Fruit fly (Drosophila melanogaster): ENCODE measurements around the gene Flad2.

Gene Flad2

dm6 chr2L:13387255-13387654, 25.1 kb upstream of the Flad2 start, which contains the start of the genes Ing5 and CG7099:
Ing5 (minus strand) TSS chr2L:13387312.
CG7099 (plus strand) TSS chr2L:13387571.
- TF ChIP-seq croc (GFP tag; conservative IDR thresholded peaks at IDR 0.05): peak; percentile 94
- peak; percentile 88 for TF ChIP-seq dati (GFP tag; IDR thresholded peaks at IDR 0.05)
- peak; percentile 94 for TF ChIP-seq CG18619 (GFP tag; optimal IDR thresholded peaks at IDR 0.05)
- TF ChIP-seq CG7372 (GFP tag; IDR thresholded peaks at IDR 0.05): peak; percentile 96
- TF ChIP-seq Sry-β (GFP tag; optimal IDR thresholded peaks at IDR 0.05): peak; percentile 67
- peak; percentile 89 for TF ChIP-seq CG17186 (GFP tag; optimal IDR thresholded peaks at IDR 0.05)
- peak; percentile 85 for TF ChIP-seq CG15011 (GFP tag; optimal IDR thresholded peaks at IDR 0.05)
- peak; percentile 78 for TF ChIP-seq knrl (GFP tag; IDR thresholded peaks at IDR 0.05; ENCODE audit: partially characterized antibody)
- TF ChIP-seq CG17385 (GFP tag; optimal IDR thresholded peaks at IDR 0.05): peak; percentile 88
- peak; percentile 90 for TF ChIP-seq CG12744 (GFP tag; optimal IDR thresholded peaks at IDR 0.05)
- peak; percentile 89 for TF ChIP-seq pum (GFP tag; optimal IDR thresholded peaks at IDR 0.05)
- TF ChIP-seq CG4854 (GFP tag; optimal IDR thresholded peaks at IDR 0.05): peak; percentile 96
- peak; percentile 83 for TF ChIP-seq Sry-δ (GFP tag; optimal IDR thresholded peaks at IDR 0.05)
- TF ChIP-seq Nf-YB (GFP tag; optimal IDR thresholded peaks at IDR 0.05): peak; percentile 83
- peak; percentile 18 for TF ChIP-seq ftz-f1 (GFP tag; optimal IDR thresholded peaks at IDR 0.05)
- peak; percentile 95 for TF ChIP-seq CG10431 (GFP tag; optimal IDR thresholded peaks at IDR 0.05)
- TF ChIP-seq CG11093 (GFP tag; IDR thresholded peaks at IDR 0.05): peak; percentile 95
- peak; percentile 81 for TF ChIP-seq Hand (GFP tag; optimal IDR thresholded peaks at IDR 0.05)
- TF ChIP-seq bbx (GFP tag; IDR thresholded peaks at IDR 0.05; ENCODE audit: partially characterized antibody): peak; percentile 53
- peak; percentile 97 for TF ChIP-seq lab (GFP tag; optimal IDR thresholded peaks at IDR 0.05)
- peak; percentile 98 for TF ChIP-seq lilli (GFP tag; optimal IDR thresholded peaks at IDR 0.05)
- TF ChIP-seq Adf1 (GFP tag; IDR thresholded peaks at IDR 0.05): peak; percentile 72
- TF ChIP-seq onecut (GFP tag; IDR thresholded peaks at IDR 0.05): peak; percentile 85
- peak; percentile 89 for TF ChIP-seq BtbVII (GFP tag; optimal IDR thresholded peaks at IDR 0.05)
- TF ChIP-seq CG14050 (GFP tag; IDR thresholded peaks at IDR 0.05): peak; percentile 93
- TF ChIP-seq CG9876 (GFP tag; optimal IDR thresholded peaks at IDR 0.05): peak; percentile 75
- peak; percentile 92 for TF ChIP-seq CG1024 (GFP tag; IDR thresholded peaks at IDR 0.05)
- TF ChIP-seq Dip3 (GFP tag; optimal IDR thresholded peaks at IDR 0.05): peak; percentile 94
- peak; percentile 95 for TF ChIP-seq NFAT (GFP tag; IDR thresholded peaks at IDR 0.05)
- peak; percentile 97 for TF ChIP-seq zen (tag; optimal IDR thresholded peaks at IDR 0.05)
- peak; percentile 92 for TF ChIP-seq ap (GFP tag; IDR thresholded peaks at IDR 0.05)
- TF ChIP-seq CG13287 (GFP tag; IDR thresholded peaks at IDR 0.05; ENCODE audit: partially characterized antibody): peak; percentile 83
- peak; percentile 88 for TF ChIP-seq Lim3 (GFP tag; IDR thresholded peaks at IDR 0.05)
- TF ChIP-seq pfk (GFP tag; optimal IDR thresholded peaks at IDR 0.05): peak; percentile 52
- TF ChIP-seq Hr3 (GFP tag; optimal IDR thresholded peaks at IDR 0.05): peak; percentile 97
- peak; percentile 86 for TF ChIP-seq CG7786 (GFP tag; optimal IDR thresholded peaks at IDR 0.05)
- peak; percentile 97 for TF ChIP-seq CG4617 (GFP tag; optimal IDR thresholded peaks at IDR 0.05; ENCODE audit: borderline replicate concordance)
- peak; percentile 97 for TF ChIP-seq unpg (GFP tag; optimal IDR thresholded peaks at IDR 0.05)
- TF ChIP-seq usp (GFP tag; optimal IDR thresholded peaks at IDR 0.05): no peak
- peak; percentile 94 for TF ChIP-seq CG2889 (GFP tag; IDR thresholded peaks at IDR 0.05)
- TF ChIP-seq HLH54F (GFP tag; optimal IDR thresholded peaks at IDR 0.05): peak; percentile 92
- no peak for TF ChIP-seq sqz (GFP tag; optimal IDR thresholded peaks at IDR 0.05)
- TF ChIP-seq run (tag; optimal IDR thresholded peaks at IDR 0.05): peak; percentile 90
- peak; percentile 96 for TF ChIP-seq tio (GFP tag; optimal IDR thresholded peaks at IDR 0.05)
- peak; percentile 62; the same call in 2 of the 3 replicates for TF ChIP-seq CG14860 (GFP tag; IDR thresholded peaks at IDR 0.05; ENCODE audit: partially characterized antibody)
- peak; percentile 97 for TF ChIP-seq H15 (GFP tag; IDR thresholded peaks at IDR 0.05)
- TF ChIP-seq Kr (GFP tag; optimal IDR thresholded peaks at IDR 0.05): no peak
- peak; percentile 93 for TF ChIP-seq wor (GFP tag; IDR thresholded peaks at IDR 0.05)
- peak; percentile 94 for TF ChIP-seq bab2 (GFP tag; optimal IDR thresholded peaks at IDR 0.05)
- peak; percentile 93 for TF ChIP-seq gcm (GFP tag; optimal IDR thresholded peaks at IDR 0.05)
- TF ChIP-seq CG16813 (GFP tag; IDR thresholded peaks at IDR 0.05; ENCODE audit: partially characterized antibody): peak; percentile 62

Data from whole organism, embryonic.